Fruit fly (Drosophila melanogaster): Measurements from ENCODE around the gene schuy.
A peak's percentile ranks its signal among the peaks of the same experiment; 100 is the strongest.

schuy gene

dm6 chr3L:19961805-19962204 lies 24.1 kb upstream of the schuy start (continued):
- TF ChIP-seq PHDP (tag; optimal IDR thresholded peaks at IDR 0.05): peak; percentile 39
- TF ChIP-seq CG7745 (tag; optimal IDR thresholded peaks at IDR 0.05): no peak
- TF ChIP-seq dan (GFP tag; IDR thresholded peaks at IDR 0.05): no peak
- TF ChIP-seq onecut (GFP tag; IDR thresholded peaks at IDR 0.05): no peak
- no peak for TF ChIP-seq Ada2b (GFP tag; IDR thresholded peaks at IDR 0.05)
- no peak for TF ChIP-seq CG18476 (GFP tag; optimal IDR thresholded peaks at IDR 0.05)
- no peak for TF ChIP-seq Drgx (GFP tag; IDR thresholded peaks at IDR 0.05)
- TF ChIP-seq sr (GFP tag; IDR thresholded peaks at IDR 0.05): no peak
- no peak for TF ChIP-seq crc (GFP tag; optimal IDR thresholded peaks at IDR 0.05)
- no peak for TF ChIP-seq bbx (GFP tag; IDR thresholded peaks at IDR 0.05; ENCODE audit: partially characterized antibody)
- TF ChIP-seq tup (GFP tag; optimal IDR thresholded peaks at IDR 0.05): no peak
- TF ChIP-seq NfI (GFP tag; optimal IDR thresholded peaks at IDR 0.05): peak; percentile 50
- TF ChIP-seq CG7786 (GFP tag; optimal IDR thresholded peaks at IDR 0.05): peak; percentile 12
- no peak for TF ChIP-seq CG10462 (GFP tag; optimal IDR thresholded peaks at IDR 0.05)
- no peak for TF ChIP-seq kni (GFP tag; optimal IDR thresholded peaks at IDR 0.05)
- peak; percentile 90 for TF ChIP-seq Ets65A (GFP tag)
- TF ChIP-seq gsb (GFP tag; IDR thresholded peaks at IDR 0.05): no peak
- no peak for TF ChIP-seq CG18764 (GFP tag; optimal IDR thresholded peaks at IDR 0.05)
- no peak for TF ChIP-seq ci (GFP tag; IDR thresholded peaks at IDR 0.05)
- no peak for TF ChIP-seq jumu (GFP tag; optimal IDR thresholded peaks at IDR 0.05)
- no peak for TF ChIP-seq CG2712 (tag; optimal IDR thresholded peaks at IDR 0.05)
- TF ChIP-seq CG11560 (tag; IDR thresholded peaks at IDR 0.05): no peak
- TF ChIP-seq Ptx1 (GFP tag; IDR thresholded peaks at IDR 0.05): no peak
- no peak for TF ChIP-seq Bgb (GFP tag; IDR thresholded peaks at IDR 0.05; ENCODE audit: partially characterized antibody)
- no peak for TF ChIP-seq CG30403 (GFP tag; optimal IDR thresholded peaks at IDR 0.05)
- TF ChIP-seq CG31441 (GFP tag; IDR thresholded peaks at IDR 0.05): no peak
- no peak for TF ChIP-seq CG12104 (GFP tag; optimal IDR thresholded peaks at IDR 0.05)
- no peak for TF ChIP-seq CG15696 (tag; optimal IDR thresholded peaks at IDR 0.05)

- no peak for TF ChIP-seq CG11247 (GFP tag; IDR thresholded peaks at IDR 0.05)
- TF ChIP-seq gt (GFP tag; IDR thresholded peaks at IDR 0.05): no peak
- peak; percentile 3 for TF ChIP-seq CG30403 (GFP tag; optimal IDR thresholded peaks at IDR 0.05)
- TF ChIP-seq dm (GFP tag; optimal IDR thresholded peaks at IDR 0.05): no peak
- TF ChIP-seq CG15514 (GFP tag; optimal IDR thresholded peaks at IDR 0.05): no peak
- TF ChIP-seq E2f1 (GFP tag; IDR thresholded peaks at IDR 0.05): no peak
- no peak for TF ChIP-seq Dref (GFP tag; IDR thresholded peaks at IDR 0.05)
- no peak for TF ChIP-seq bigmax (GFP tag; optimal IDR thresholded peaks at IDR 0.05)
- TF ChIP-seq CG12236 (GFP tag; optimal IDR thresholded peaks at IDR 0.05): no peak
- no peak for TF ChIP-seq Atf3 (GFP tag; optimal IDR thresholded peaks at IDR 0.05)
- TF ChIP-seq chn (GFP tag; optimal IDR thresholded peaks at IDR 0.05): no peak
- no peak for TF ChIP-seq unpg (GFP tag; optimal IDR thresholded peaks at IDR 0.05)
- TF ChIP-seq CG7963 (GFP tag; IDR thresholded peaks at IDR 0.05; ENCODE audit: partially characterized antibody): no peak
- no peak for TF ChIP-seq CTCF (GFP tag; optimal IDR thresholded peaks at IDR 0.05)
- TF ChIP-seq ranshi (GFP tag; IDR thresholded peaks at IDR 0.05): no peak
- TF ChIP-seq en (GFP tag; optimal IDR thresholded peaks at IDR 0.05): no peak
- no peak for TF ChIP-seq Spps (tag; optimal IDR thresholded peaks at IDR 0.05)
- TF ChIP-seq CoRest (tag; optimal IDR thresholded peaks at IDR 0.05): peak; percentile 28
- no peak for TF ChIP-seq pros (GFP tag; optimal IDR thresholded peaks at IDR 0.05)
- no peak for TF ChIP-seq Awh (GFP tag; IDR thresholded peaks at IDR 0.05)
- no peak for TF ChIP-seq CG15696 (tag; optimal IDR thresholded peaks at IDR 0.05)
- TF ChIP-seq CG12104 (GFP tag; optimal IDR thresholded peaks at IDR 0.05): no peak
- no peak for TF ChIP-seq CG10565 (GFP tag; optimal IDR thresholded peaks at IDR 0.05)
- no peak for TF ChIP-seq nom (GFP tag; optimal IDR thresholded peaks at IDR 0.05)
- no peak for TF ChIP-seq tgo (GFP tag; IDR thresholded peaks at IDR 0.05)
- no peak for TF ChIP-seq CG10543 (GFP tag; optimal IDR thresholded peaks at IDR 0.05)
Observed at dm6 chr3L:19968725-19969598, 16.9 kb upstream of the schuy start.

Measured in whole organism, embryonic.